Worm (Caenorhabditis elegans): ENCODE results near the gene clec-215.

DNA sequence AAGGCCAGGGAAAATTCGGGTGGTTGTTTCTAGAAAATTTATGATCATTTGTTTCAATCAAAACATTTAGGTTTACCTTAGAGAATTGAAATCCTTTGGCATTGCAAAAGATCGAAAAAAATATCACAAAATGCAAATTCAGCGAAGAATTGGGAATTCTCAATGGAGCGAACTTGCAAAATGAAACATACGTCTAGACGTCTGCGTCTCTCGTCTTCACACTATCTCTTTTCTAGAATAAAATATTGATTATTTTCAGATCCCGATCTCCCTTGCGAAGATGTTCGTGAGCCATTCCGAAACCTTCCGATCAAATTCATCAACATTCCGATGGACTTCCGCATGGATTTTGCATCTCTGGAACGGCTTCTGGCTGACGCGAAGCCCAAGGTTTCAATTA lies 31.8 kb upstream of the clec-215 start, which contains the start of gene ets-6:
- TF ChIP-seq fkh-10 (GFP tag; optimal IDR thresholded peaks at IDR 0.05) (no peak), nhr-232 (tag; optimal IDR thresholded peaks at IDR 0.05) (no peak), nfya-1 (tag; optimal IDR thresholded peaks at IDR 0.05) (no peak), ceh-6 (GFP tag; optimal IDR thresholded peaks at IDR 0.05) (no peak), ama-1 (optimal IDR thresholded peaks at IDR 0.05) (no peak), npax-4 (tag; optimal IDR thresholded peaks at IDR 0.05) (no peak), dve-1 (tag; optimal IDR thresholded peaks at IDR 0.05) (no peak), elt-2 (tag; optimal IDR thresholded peaks at IDR 0.05) (no peak), hlh-6 (tag; optimal IDR thresholded peaks at IDR 0.05) (no peak)
